Fruit fly (Drosophila melanogaster): Measurements from ENCODE around the gene scny.

scny gene

dm6 chr3L:5774782-5775181 is 6.0 kb downstream of the scny start:
- TF ChIP-seq cnc (optimal IDR thresholded peaks at IDR 0.05) (no peak), CG12768 (GFP tag; optimal IDR thresholded peaks at IDR 0.05) (peak; percentile 37), tj (GFP tag; optimal IDR thresholded peaks at IDR 0.05) (no peak), toe (GFP tag; optimal IDR thresholded peaks at IDR 0.05) (no peak)

- TF ChIP-seq CG33017 (tag; optimal IDR thresholded peaks at IDR 0.05), result no peak
- TF ChIP-seq bab1 (GFP tag; optimal IDR thresholded peaks at IDR 0.05), result peak; percentile 17
- peak; percentile 93 for TF ChIP-seq Mnt (GFP tag; optimal IDR thresholded peaks at IDR 0.05)
These were observed 8.3 kb downstream of the scny start, which contains the start of gene vito for dm6 chr3L:5777114-5777513. Gene vito (minus strand): TSS chr3L:5777333.

dm6 chr3L:5779476-5780401 is 10.9 kb downstream of the scny start, which contains the start of the genes Myt1, PGRP-LD and Pmi:
Gene Myt1 (minus strand): TSS chr3L:5779591.
Gene PGRP-LD (plus strand): TSS chr3L:5780051.
Gene Pmi (plus strand): TSS chr3L:5780051.
- TF ChIP-seq toe (GFP tag; optimal IDR thresholded peaks at IDR 0.05) (no peak), Hr96 (GFP tag; optimal IDR thresholded peaks at IDR 0.05) (no peak), CG5204 (GFP tag; optimal IDR thresholded peaks at IDR 0.05) (no peak), CG1620 (GFP tag; optimal IDR thresholded peaks at IDR 0.05) (no peak), CG33017 (tag; optimal IDR thresholded peaks at IDR 0.05) (no peak), cic (GFP tag; optimal IDR thresholded peaks at IDR 0.05) (no peak), cnc (optimal IDR thresholded peaks at IDR 0.05) (no peak), CG14711 (tag; optimal IDR thresholded peaks at IDR 0.05) (no peak), ovo (GFP tag; optimal IDR thresholded peaks at IDR 0.05) (no peak), tj (GFP tag; optimal IDR thresholded peaks at IDR 0.05) (no peak), bab1 (GFP tag; optimal IDR thresholded peaks at IDR 0.05) (no peak), kay (GFP tag; ENCODE audit: borderline replicate concordance) (no peak), Mnt (GFP tag; optimal IDR thresholded peaks at IDR 0.05) (no peak), pad (GFP tag; optimal IDR thresholded peaks at IDR 0.05) (no peak), CG12768 (GFP tag; optimal IDR thresholded peaks at IDR 0.05) (no peak), CG7101 (tag; optimal IDR thresholded peaks at IDR 0.05) (no peak)

dm6 chr3L:5785237-5786062 is 16.6 kb downstream of the scny start:
- TF ChIP-seq Crg-1 (GFP tag; optimal IDR thresholded peaks at IDR 0.05) (no peak), toe (GFP tag; optimal IDR thresholded peaks at IDR 0.05) (no peak), CG11617 (GFP tag; optimal IDR thresholded peaks at IDR 0.05) (no peak), tj (GFP tag; optimal IDR thresholded peaks at IDR 0.05) (no peak), CG12768 (GFP tag; optimal IDR thresholded peaks at IDR 0.05) (no peak), Clk (GFP tag; optimal IDR thresholded peaks at IDR 0.05) (no peak), CG33017 (tag; optimal IDR thresholded peaks at IDR 0.05) (no peak), ovo (GFP tag; optimal IDR thresholded peaks at IDR 0.05) (no peak), kay (GFP tag; ENCODE audit: borderline replicate concordance) (no peak), bab1 (GFP tag; optimal IDR thresholded peaks at IDR 0.05) (no peak), CG5204 (GFP tag; optimal IDR thresholded peaks at IDR 0.05) (no peak), CG7101 (tag; optimal IDR thresholded peaks at IDR 0.05) (no peak), CG7045 (GFP tag; optimal IDR thresholded peaks at IDR 0.05) (no peak), cic (GFP tag; optimal IDR thresholded peaks at IDR 0.05) (no peak)

dm6 chr3L:5786604-5787003 is 17.8 kb downstream of the scny start, which contains the start of gene Cralbp:
Gene Cralbp (minus strand): TSS chr3L:5786718.
- TF ChIP-seq Hr96 (GFP tag; optimal IDR thresholded peaks at IDR 0.05), result no peak
- TF ChIP-seq Crg-1 (GFP tag; optimal IDR thresholded peaks at IDR 0.05), result no peak
- no peak for TF ChIP-seq Mnt (GFP tag; optimal IDR thresholded peaks at IDR 0.05)
- TF ChIP-seq CG14711 (tag; optimal IDR thresholded peaks at IDR 0.05), result no peak
- TF ChIP-seq ovo (GFP tag; optimal IDR thresholded peaks at IDR 0.05), result no peak
- TF ChIP-seq bab1 (GFP tag; optimal IDR thresholded peaks at IDR 0.05), result no peak
- no peak for TF ChIP-seq CG33017 (tag; optimal IDR thresholded peaks at IDR 0.05)
- no peak for TF ChIP-seq CG11617 (GFP tag; optimal IDR thresholded peaks at IDR 0.05)
- no peak for TF ChIP-seq Clk (GFP tag; optimal IDR thresholded peaks at IDR 0.05)
- no peak for TF ChIP-seq CG12768 (GFP tag; optimal IDR thresholded peaks at IDR 0.05)
- no peak for TF ChIP-seq pad (GFP tag; optimal IDR thresholded peaks at IDR 0.05)
- TF ChIP-seq tj (GFP tag; optimal IDR thresholded peaks at IDR 0.05), result no peak
- no peak for TF ChIP-seq CG7045 (GFP tag; optimal IDR thresholded peaks at IDR 0.05)
- no peak for TF ChIP-seq CG7101 (tag; optimal IDR thresholded peaks at IDR 0.05)
- TF ChIP-seq cic (GFP tag; optimal IDR thresholded peaks at IDR 0.05), result no peak
- no peak for TF ChIP-seq toe (GFP tag; optimal IDR thresholded peaks at IDR 0.05)
- TF ChIP-seq cnc (optimal IDR thresholded peaks at IDR 0.05), result no peak
- no peak for TF ChIP-seq CG1620 (GFP tag; optimal IDR thresholded peaks at IDR 0.05)
- TF ChIP-seq CG5204 (GFP tag; optimal IDR thresholded peaks at IDR 0.05), result no peak
- TF ChIP-seq kay (GFP tag; ENCODE audit: borderline replicate concordance), result no peak

- TF ChIP-seq pad (GFP tag; optimal IDR thresholded peaks at IDR 0.05) (no peak), CG12768 (GFP tag; optimal IDR thresholded peaks at IDR 0.05) (no peak), Hr96 (GFP tag; optimal IDR thresholded peaks at IDR 0.05) (no peak), CG33017 (tag; optimal IDR thresholded peaks at IDR 0.05) (no peak), bab1 (GFP tag; optimal IDR thresholded peaks at IDR 0.05) (no peak), toe (GFP tag; optimal IDR thresholded peaks at IDR 0.05) (no peak), cic (GFP tag; optimal IDR thresholded peaks at IDR 0.05) (no peak), ovo (GFP tag; optimal IDR thresholded peaks at IDR 0.05) (no peak), CG5204 (GFP tag; optimal IDR thresholded peaks at IDR 0.05) (no peak), CG7101 (tag; optimal IDR thresholded peaks at IDR 0.05) (no peak), CG14711 (tag; optimal IDR thresholded peaks at IDR 0.05) (no peak), Crg-1 (GFP tag; optimal IDR thresholded peaks at IDR 0.05) (no peak), cnc (optimal IDR thresholded peaks at IDR 0.05) (no peak), CG11617 (GFP tag; optimal IDR thresholded peaks at IDR 0.05) (no peak), CG1620 (GFP tag; optimal IDR thresholded peaks at IDR 0.05) (no peak), tj (GFP tag; optimal IDR thresholded peaks at IDR 0.05) (no peak), CG7045 (GFP tag; optimal IDR thresholded peaks at IDR 0.05) (no peak), Clk (GFP tag; optimal IDR thresholded peaks at IDR 0.05) (no peak)
These were observed 18.7 kb downstream of the scny start for dm6 chr3L:5787476-5787875.
